Fruit fly (Drosophila melanogaster): Measurements from ENCODE around the gene CG4119.

The CG4119 gene

DNA sequence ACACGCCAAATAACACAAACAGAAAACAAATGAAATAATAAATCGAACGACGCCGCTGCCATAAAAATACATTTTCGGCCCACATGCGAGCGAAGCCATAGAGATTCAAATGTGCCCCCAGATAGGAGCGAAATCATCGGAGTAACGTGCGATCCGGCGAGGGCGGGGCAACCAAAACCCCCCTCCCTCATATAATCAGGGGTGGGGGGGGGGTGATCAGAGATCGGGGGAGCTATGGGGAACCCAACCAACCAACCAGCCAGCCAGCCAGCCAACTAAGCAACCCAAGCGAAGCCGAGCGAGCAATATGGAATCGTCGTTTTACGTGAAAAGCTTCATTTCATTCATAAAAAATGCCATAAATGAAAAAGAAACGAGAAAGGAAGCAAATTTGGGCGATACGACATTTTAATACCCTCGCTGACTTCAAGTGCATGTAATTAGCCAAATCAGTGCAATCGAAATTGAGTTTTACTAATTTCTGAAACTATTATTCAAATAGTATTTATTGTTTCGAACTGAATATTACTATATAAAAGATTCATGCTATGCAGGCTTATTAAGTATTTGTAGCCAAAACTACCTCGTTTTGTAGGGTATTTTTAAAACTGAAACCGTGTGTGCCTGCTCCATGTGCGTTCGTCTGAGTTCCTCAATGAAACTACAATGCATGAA, 34.1 kb downstream of the CG4119 start (continued):
- no peak for TF ChIP-seq CG43689 (GFP tag; IDR thresholded peaks at IDR 0.05)
- TF ChIP-seq Asciz (GFP tag; optimal IDR thresholded peaks at IDR 0.05): peak; percentile 66
- TF ChIP-seq C15 (GFP tag; IDR thresholded peaks at IDR 0.05): 0 out of 3 replicates have a peak, but pooled peaks have one; percentile 19
- no peak for TF ChIP-seq CG33557 (GFP tag; optimal IDR thresholded peaks at IDR 0.05)
- peak in 1 of 2 experiments; percentile 69 for TF ChIP-seq Eip74EF (GFP tag; optimal IDR thresholded peaks at IDR 0.05)
- TF ChIP-seq CG31388 (GFP tag; optimal IDR thresholded peaks at IDR 0.05): peak; percentile 20
- peak; percentile 26 for TF ChIP-seq CG11723 (GFP tag; optimal IDR thresholded peaks at IDR 0.05)
- TF ChIP-seq Hey (tag; optimal IDR thresholded peaks at IDR 0.05): no peak
- TF ChIP-seq CG32767 (GFP tag; IDR thresholded peaks at IDR 0.05): peak; percentile 39; the same call in 1 of the 2 replicates
- peak; percentile 32 for TF ChIP-seq gcm (GFP tag; optimal IDR thresholded peaks at IDR 0.05)
- no peak for TF ChIP-seq sens-2 (GFP tag; IDR thresholded peaks at IDR 0.05)
- no peak for TF ChIP-seq Lpt (GFP tag; optimal IDR thresholded peaks at IDR 0.05)
- TF ChIP-seq ind (GFP tag; optimal IDR thresholded peaks at IDR 0.05): peak; percentile 63
- peak; percentile 31 for TF ChIP-seq CG6654 (GFP tag; optimal IDR thresholded peaks at IDR 0.05)
- TF ChIP-seq trh (GFP tag; optimal IDR thresholded peaks at IDR 0.05): no peak
- no peak for TF ChIP-seq zf30C (GFP tag; optimal IDR thresholded peaks at IDR 0.05)
- TF ChIP-seq run (tag; optimal IDR thresholded peaks at IDR 0.05): peak; percentile 38
- TF ChIP-seq pzg (GFP tag; optimal IDR thresholded peaks at IDR 0.05): no peak
- no peak for TF ChIP-seq gfzf (GFP tag; optimal IDR thresholded peaks at IDR 0.05)
- 0 out of 2 replicates have a peak, but pooled peaks have one; percentile 33 for TF ChIP-seq CG5953 (GFP tag; IDR thresholded peaks at IDR 0.05)
- peak; percentile 46 for TF ChIP-seq CG6254 (GFP tag; optimal IDR thresholded peaks at IDR 0.05)
- no peak for TF ChIP-seq MBD-R2 (GFP tag; IDR thresholded peaks at IDR 0.05)
- peak; percentile 46; the same call in 1 of the 2 replicates for TF ChIP-seq peb (GFP tag; IDR thresholded peaks at IDR 0.05)
- no peak; the same call in 1 of the 2 replicates for TF ChIP-seq esg (GFP tag; conservative IDR thresholded peaks at IDR 0.05)
- peak; percentile 82 for TF ChIP-seq CG17361 (GFP tag; IDR thresholded peaks at IDR 0.05)
- peak; percentile 24 for TF ChIP-seq CG1233 (GFP tag; optimal IDR thresholded peaks at IDR 0.05)
- no peak for TF ChIP-seq YL-1 (GFP tag; optimal IDR thresholded peaks at IDR 0.05)
- peak; percentile 15 for TF ChIP-seq slou (GFP tag; optimal IDR thresholded peaks at IDR 0.05)
- TF ChIP-seq CG8765 (GFP tag; IDR thresholded peaks at IDR 0.05): no peak
- TF ChIP-seq fru (optimal IDR thresholded peaks at IDR 0.05): no peak
- TF ChIP-seq Dip3 (GFP tag; optimal IDR thresholded peaks at IDR 0.05): peak; percentile 12
- TF ChIP-seq Lhr (GFP tag; optimal IDR thresholded peaks at IDR 0.05): no peak
- TF ChIP-seq CG4424 (GFP tag; optimal IDR thresholded peaks at IDR 0.05): peak; percentile 63
- TF ChIP-seq BEAF-32 (GFP tag; optimal IDR thresholded peaks at IDR 0.05): no peak
- TF ChIP-seq kay (GFP tag; optimal IDR thresholded peaks at IDR 0.05): peak; percentile 27
- TF ChIP-seq Hmr (GFP tag; optimal IDR thresholded peaks at IDR 0.05): peak; percentile 60
- no peak for TF ChIP-seq eve (GFP tag; optimal IDR thresholded peaks at IDR 0.05)
- peak; percentile 78 for TF ChIP-seq fd96Cb (tag; optimal IDR thresholded peaks at IDR 0.05)
- TF ChIP-seq Dip2 (GFP tag; IDR thresholded peaks at IDR 0.05): no peak
- TF ChIP-seq br (optimal IDR thresholded peaks at IDR 0.05): no peak
- TF ChIP-seq sob (GFP tag; IDR thresholded peaks at IDR 0.05): 0 out of 2 replicates have a peak, but pooled peaks have one; percentile 28
- 0 out of 2 replicates have a peak, but pooled peaks have one; percentile 17 for TF ChIP-seq al (GFP tag; IDR thresholded peaks at IDR 0.05)
- peak; percentile 73 for TF ChIP-seq CoRest (tag; optimal IDR thresholded peaks at IDR 0.05)
- no peak for TF ChIP-seq CG11456 (GFP tag; IDR thresholded peaks at IDR 0.05)
- 0 out of 3 replicates have a peak, but pooled peaks have one; percentile 12 for TF ChIP-seq HLH4C (GFP tag; IDR thresholded peaks at IDR 0.05; ENCODE audit: partially characterized antibody)
- no peak for TF ChIP-seq HmgD (GFP tag; optimal IDR thresholded peaks at IDR 0.05)
- TF ChIP-seq prd (optimal IDR thresholded peaks at IDR 0.05): no peak
- TF ChIP-seq prd (GFP tag; IDR thresholded peaks at IDR 0.05): peak; percentile 71; the same call in 2 of the 3 replicates
- peak; percentile 67; the same call in 1 of the 3 replicates for TF ChIP-seq ken (GFP tag; IDR thresholded peaks at IDR 0.05)
- TF ChIP-seq Tbp (GFP tag; optimal IDR thresholded peaks at IDR 0.05): no peak

Measured in whole organism, embryonic.